Worm (Caenorhabditis elegans) whole organism, early embryonic: Measurements from ENCODE around the gene zip-2.
A peak's percentile ranks its signal among the peaks of the same experiment; 100 is the strongest.

Experiments used
- B0310.2 ChIP-seq: sonication (generic microtip); optimal IDR thresholded peaks from 2 replicates; lab custom pipeline; 2016; ENCODE audit warnings: mild to moderate bottlenecking, missing genetic modification characterization, missing compliant biosample characterization
- F13C5.2 ChIP-seq: sonication (generic microtip); optimal IDR thresholded peaks from 2 replicates; lab custom pipeline; 2017; ENCODE audit warnings: mild to moderate bottlenecking, missing genetic modification characterization, inconsistent platforms, missing compliant biosample characterization
- aly-1 ChIP-seq: sonication (generic microtip); optimal IDR thresholded peaks from 2 replicates; lab custom pipeline; 2016; ENCODE audit warnings: missing genetic modification characterization, missing compliant biosample characterization
- ama-1 ChIP-seq: fragments of 150-350 bp; optimal IDR thresholded peaks from 2 replicates; lab custom pipeline; 2014
- ceh-13 ChIP-seq: fragments of 200-800 bp; sonication (Bioruptor generic); optimal IDR thresholded peaks from 2 replicates; lab custom pipeline; 2018; ENCODE audit warnings: mild to moderate bottlenecking, missing genetic modification characterization, missing compliant biosample characterization
- ceh-36 ChIP-seq: sonication (generic microtip); optimal IDR thresholded peaks from 2 replicates; lab custom pipeline; 2016; ENCODE audit warnings: missing genetic modification characterization, inconsistent platforms, missing compliant biosample characterization
- ets-7 ChIP-seq: sonication (generic microtip); optimal IDR thresholded peaks from 2 replicates; lab custom pipeline; 2016; ENCODE audit warnings: missing genotype, missing genetic modification characterization, missing compliant biosample characterization
- flt-1 ChIP-seq: fragments of 200-800 bp; sonication (Bioruptor generic); IDR thresholded peaks from 2 replicates; pipeline ENCODE4 v1.3.6; 2022; ENCODE audit warnings: missing genetic modification characterization, missing compliant biosample characterization
- hmbx-1 ChIP-seq: sonication (generic microtip); optimal IDR thresholded peaks from 2 replicates; lab custom pipeline; 2016; ENCODE audit warnings: mild to moderate bottlenecking, missing genetic modification characterization, missing compliant biosample characterization
- hmg-4 ChIP-seq: fragments of 200-800 bp; sonication (Bioruptor generic); optimal IDR thresholded peaks from 2 replicates; lab custom pipeline; 2018; ENCODE audit warnings: mild to moderate bottlenecking, missing genetic modification characterization, missing compliant biosample characterization
- hnd-1 ChIP-seq: sonication (generic microtip); optimal IDR thresholded peaks from 2 replicates; lab custom pipeline; 2016; ENCODE audit warnings: missing genetic modification characterization, missing compliant biosample characterization
- pes-1 ChIP-seq: fragments of 200-800 bp; sonication (Bioruptor generic); IDR thresholded peaks from 2 replicates; pipeline ENCODE4 v1.3.6; 2022; ENCODE audit warnings: missing genetic modification reagents, missing genetic modification characterization, missing compliant biosample characterization
- scrt-1 ChIP-seq: fragments of 200-800 bp; sonication (Bioruptor generic); IDR thresholded peaks from 2 replicates; pipeline ENCODE4 v1.3.6; 2022; ENCODE audit warnings: missing genetic modification characterization, missing compliant biosample characterization
- sea-1 ChIP-seq: fragments of 200-800 bp; sonication (Bioruptor generic); conservative IDR thresholded peaks from 2 replicates; pipeline ENCODE4 v1.3.6; 2022; ENCODE audit warnings: missing genetic modification characterization, missing compliant biosample characterization
- tbx-11 ChIP-seq: fragments of 200-800 bp; sonication (Bioruptor generic); IDR thresholded peaks from 2 replicates; pipeline ENCODE4 v1.3.6; 2022; ENCODE audit warnings: missing genetic modification characterization, missing compliant biosample characterization
- tbx-37 ChIP-seq: fragments of 200-800 bp; sonication (Bioruptor generic); conservative IDR thresholded peaks from 2 replicates; pipeline ENCODE4 v1.3.6; 2022; ENCODE audit warnings: missing genetic modification reagents, missing genetic modification characterization, missing compliant biosample characterization
- tra-4 ChIP-seq: sonication (generic microtip); optimal IDR thresholded peaks from 2 replicates; lab custom pipeline; 2017; ENCODE audit warnings: missing genetic modification characterization, missing compliant biosample characterization

zip-2 gene

ce11 chrIII:831961-832360, 821 bp upstream of the zip-2 start, which contains the start of gene ceeh-1:
ceeh-1 (minus strand) TSS chrIII:832277.
- TF ChIP-seq ets-7 (tag; lab: Kevin White, UChicago) (no peak), ceh-36 (tag; lab: Kevin White, UChicago) (no peak), ama-1 (no peak), sea-1 (GFP tag; lab: Robert Waterston, UW) (no peak), hmbx-1 (tag; lab: Kevin White, UChicago) (no peak), B0310.2 (tag; lab: Kevin White, UChicago) (no peak), tbx-11 (GFP tag; lab: Robert Waterston, UW) (no peak), scrt-1 (GFP tag; lab: Robert Waterston, UW) (no peak), hnd-1 (no peak), flt-1 (GFP tag; lab: Robert Waterston, UW) (no peak)

DNA sequence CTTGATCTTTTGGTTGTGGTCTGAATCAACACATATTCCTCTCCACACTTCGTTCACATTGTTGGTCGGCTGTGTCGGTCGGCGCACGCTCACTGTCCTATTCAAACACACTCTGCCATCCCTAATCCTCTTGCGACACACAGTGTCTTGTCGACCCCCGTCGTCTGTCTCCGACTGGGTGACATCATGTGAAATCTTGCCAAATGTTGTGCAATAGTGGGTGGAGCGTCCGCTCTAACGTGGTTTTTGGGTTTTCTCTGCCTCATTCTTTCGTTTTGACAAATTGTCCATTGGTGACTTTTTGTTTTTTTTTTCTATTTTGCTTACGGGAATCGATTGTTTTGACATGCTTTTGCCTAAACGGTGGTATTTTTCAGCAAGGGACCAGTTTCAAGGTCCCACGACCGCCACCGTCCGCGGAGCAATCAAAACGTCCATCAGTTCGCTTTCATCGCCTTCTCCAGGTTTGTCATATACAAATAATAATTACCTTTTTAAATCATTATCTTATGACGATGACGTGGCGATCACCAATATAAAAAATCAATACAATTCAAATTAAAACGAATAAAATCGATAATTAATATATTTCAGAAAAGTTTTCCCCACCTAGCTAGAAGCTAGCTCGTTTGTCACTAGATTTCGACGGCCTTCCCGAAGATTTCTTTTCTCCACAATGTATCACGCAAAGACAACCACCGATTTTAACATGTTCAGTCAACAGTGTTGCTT, 1.1 kb downstream of the zip-2 start:
- no peak for TF ChIP-seq B0310.2 (tag; lab: Kevin White, UChicago)
- no peak for TF ChIP-seq ceh-36 (tag; lab: Kevin White, UChicago)
- peak; percentile 54 for TF ChIP-seq flt-1 (GFP tag; lab: Robert Waterston, UW)
- TF ChIP-seq sea-1 (GFP tag; lab: Robert Waterston, UW) = 0 out of 2 replicates have a peak, but pooled peaks have one; percentile 53
- TF ChIP-seq ets-7 (tag; lab: Kevin White, UChicago) = no peak
- peak; percentile 16 for TF ChIP-seq ama-1
- no peak for TF ChIP-seq scrt-1 (GFP tag; lab: Robert Waterston, UW)
- TF ChIP-seq aly-1 (tag; lab: Kevin White, UChicago) = no peak
- no peak for TF ChIP-seq pes-1 (GFP tag; lab: Robert Waterston, UW)
- TF ChIP-seq hmg-4 (GFP tag; lab: Kevin White, UChicago) = peak; percentile 76
- TF ChIP-seq tbx-11 (GFP tag; lab: Robert Waterston, UW) = no peak
- TF ChIP-seq hnd-1 = no peak
- TF ChIP-seq F13C5.2 (tag; lab: Kevin White, UChicago) = peak; percentile 48
- no peak for TF ChIP-seq hmbx-1 (tag; lab: Kevin White, UChicago)
- no peak for TF ChIP-seq ceh-13 (GFP tag; lab: Kevin White, UChicago)
- no peak for TF ChIP-seq tra-4 (tag; lab: Kevin White, UChicago)
- TF ChIP-seq tbx-37 = 0 out of 2 replicates have a peak, but pooled peaks have one; percentile 13

ce11 chrIII:834443-834815, 1.6 kb downstream of the zip-2 start:
- TF ChIP-seq hmbx-1 (tag; lab: Kevin White, UChicago) (no peak), hmg-4 (GFP tag; lab: Kevin White, UChicago) (peak; percentile 18), tbx-11 (GFP tag; lab: Robert Waterston, UW) (0 out of 2 replicates have a peak, but pooled peaks have one; percentile 11), aly-1 (tag; lab: Kevin White, UChicago) (no peak), tbx-37 (no peak)

ce11 chrIII:835208-835607, 2.4 kb downstream of the zip-2 start:
- TF ChIP-seq tra-4 (tag; lab: Kevin White, UChicago) = no peak
- TF ChIP-seq tbx-11 (GFP tag; lab: Robert Waterston, UW) = no peak
- TF ChIP-seq pes-1 (GFP tag; lab: Robert Waterston, UW) = no peak
- no peak for TF ChIP-seq hmg-4 (GFP tag; lab: Kevin White, UChicago)
- no peak for TF ChIP-seq hmbx-1 (tag; lab: Kevin White, UChicago)
- no peak for TF ChIP-seq ets-7 (tag; lab: Kevin White, UChicago)
- TF ChIP-seq aly-1 (tag; lab: Kevin White, UChicago) = no peak
- no peak for TF ChIP-seq ama-1
- TF ChIP-seq scrt-1 (GFP tag; lab: Robert Waterston, UW) = no peak
- no peak for TF ChIP-seq F13C5.2 (tag; lab: Kevin White, UChicago)

ce11 chrIII:835713-836278, 3.0 kb downstream of the zip-2 start:
- peak; percentile 75 for TF ChIP-seq F13C5.2 (tag; lab: Kevin White, UChicago)
- peak; percentile 39 for TF ChIP-seq hmbx-1 (tag; lab: Kevin White, UChicago)
- TF ChIP-seq pes-1 (GFP tag; lab: Robert Waterston, UW) = peak; percentile 80; the same call in 1 of the 2 replicates
- no peak for TF ChIP-seq ceh-13 (GFP tag; lab: Kevin White, UChicago)
- peak; percentile 78; the same call in 1 of the 2 replicates for TF ChIP-seq scrt-1 (GFP tag; lab: Robert Waterston, UW)
- TF ChIP-seq hnd-1 = peak; percentile 49
- peak; percentile 96 for TF ChIP-seq ama-1
- TF ChIP-seq hmg-4 (GFP tag; lab: Kevin White, UChicago) = peak; percentile 81
- TF ChIP-seq tbx-37 = peak; percentile 34; the same call in 1 of the 2 replicates
- peak; percentile 29; the same call in 1 of the 2 replicates for TF ChIP-seq flt-1 (GFP tag; lab: Robert Waterston, UW)
- TF ChIP-seq ets-7 (tag; lab: Kevin White, UChicago) = no peak
- no peak for TF ChIP-seq aly-1 (tag; lab: Kevin White, UChicago)
- peak; percentile 44 for TF ChIP-seq B0310.2 (tag; lab: Kevin White, UChicago)
- peak; percentile 62 for TF ChIP-seq ceh-36 (tag; lab: Kevin White, UChicago)
- TF ChIP-seq sea-1 (GFP tag; lab: Robert Waterston, UW) = peak; percentile 75; the same call in 1 of the 2 replicates
- TF ChIP-seq tra-4 (tag; lab: Kevin White, UChicago) = peak; percentile 48
- 0 out of 2 replicates have a peak, but pooled peaks have one; percentile 48 for TF ChIP-seq tbx-11 (GFP tag; lab: Robert Waterston, UW)

- TF ChIP-seq F13C5.2 (tag; lab: Kevin White, UChicago) (no peak), ets-7 (tag; lab: Kevin White, UChicago) (no peak), sea-1 (GFP tag; lab: Robert Waterston, UW) (no peak)
These were observed 6.7 kb downstream of the zip-2 start, which contains the start of gene dos-3 for ce11 chrIII:839491-839890. dos-3 (minus strand) TSS chrIII:839591.
